Fruit fly (Drosophila melanogaster): Measurements from ENCODE around the gene CG31546.

The CG31546 gene

DNA sequence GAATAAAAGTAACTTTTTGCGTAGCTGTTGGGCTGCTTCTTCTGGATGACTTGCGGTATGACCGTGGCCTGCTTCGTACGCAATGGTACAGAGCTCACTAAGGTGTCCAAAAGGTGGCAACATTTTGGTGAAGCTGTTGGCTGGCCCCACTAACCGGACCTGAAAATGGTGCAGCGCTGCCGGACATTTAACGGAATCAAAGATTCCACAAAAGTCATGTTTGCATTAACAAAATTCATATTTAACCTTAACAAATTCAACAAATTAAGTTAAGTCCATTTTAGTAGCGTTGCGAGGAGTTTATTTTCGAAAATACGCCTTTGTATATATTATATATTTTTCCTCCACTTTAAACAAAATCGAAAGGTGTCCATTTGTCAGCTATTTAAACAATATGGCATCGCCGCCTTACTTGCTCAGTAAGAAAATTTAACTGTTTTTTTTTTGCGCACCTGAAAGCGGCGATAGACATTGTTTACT, 34.3 kb downstream of the CG31546 start, which contains the start of the genes kra and SecS (continued):
- no peak for TF ChIP-seq Adf1 (GFP tag; IDR thresholded peaks at IDR 0.05)
- TF ChIP-seq ham (GFP tag; IDR thresholded peaks at IDR 0.05), result no peak
- peak; percentile 41 to 53 for TF ChIP-seq chif (GFP tag; optimal IDR thresholded peaks at IDR 0.05)
- TF ChIP-seq tio (GFP tag; optimal IDR thresholded peaks at IDR 0.05), result no peak
- TF ChIP-seq croc (GFP tag; conservative IDR thresholded peaks at IDR 0.05), result no peak
- no peak for TF ChIP-seq CG14965 (GFP tag; optimal IDR thresholded peaks at IDR 0.05; ENCODE audit: borderline replicate concordance)
- peak; percentile 53 for TF ChIP-seq CG1602 (GFP tag; optimal IDR thresholded peaks at IDR 0.05)
- TF ChIP-seq z (GFP tag; IDR thresholded peaks at IDR 0.05), result no peak
- TF ChIP-seq Ets97D (GFP tag; optimal IDR thresholded peaks at IDR 0.05), result peak; percentile 92
- no peak for TF ChIP-seq danr (GFP tag; IDR thresholded peaks at IDR 0.05)
- no peak for TF ChIP-seq NK7.1 (GFP tag; optimal IDR thresholded peaks at IDR 0.05)
- TF ChIP-seq CG18599 (GFP tag; optimal IDR thresholded peaks at IDR 0.05), result peak; percentile 72
- TF ChIP-seq toy (GFP tag; IDR thresholded peaks at IDR 0.05), result no peak
- TF ChIP-seq mld (GFP tag; IDR thresholded peaks at IDR 0.05; ENCODE audit: partially characterized antibody), result no peak
- TF ChIP-seq CG6791 (GFP tag; IDR thresholded peaks at IDR 0.05; ENCODE audit: partially characterized antibody), result no peak
- TF ChIP-seq dm (GFP tag; optimal IDR thresholded peaks at IDR 0.05), result no peak
- TF ChIP-seq Six4 (GFP tag; optimal IDR thresholded peaks at IDR 0.05), result peak; percentile 30
- no peak for TF ChIP-seq sna (GFP tag; IDR thresholded peaks at IDR 0.05; ENCODE audit: partially characterized antibody)
- peak; percentile 44 for TF ChIP-seq CG4854 (GFP tag; optimal IDR thresholded peaks at IDR 0.05)
- peak; percentile 22 for TF ChIP-seq Ssrp (tag; optimal IDR thresholded peaks at IDR 0.05)
- no peak for TF ChIP-seq ara (GFP tag; IDR thresholded peaks at IDR 0.05)
- no peak for TF ChIP-seq CG11504 (tag; optimal IDR thresholded peaks at IDR 0.05)
- TF ChIP-seq ATbp (GFP tag; optimal IDR thresholded peaks at IDR 0.05), result peak; percentile 2
- TF ChIP-seq cg (GFP tag; optimal IDR thresholded peaks at IDR 0.05), result no peak
- TF ChIP-seq CG10209 (GFP tag; optimal IDR thresholded peaks at IDR 0.05), result peak; percentile 54
- peak; percentile 16 for TF ChIP-seq Sry-β (GFP tag; optimal IDR thresholded peaks at IDR 0.05)
- no peak for TF ChIP-seq Nf-YB (GFP tag; optimal IDR thresholded peaks at IDR 0.05)
- TF ChIP-seq Rfx (GFP tag; IDR thresholded peaks at IDR 0.05), result no peak
- TF ChIP-seq inv (GFP tag; IDR thresholded peaks at IDR 0.05; ENCODE audit: partially characterized antibody), result no peak
- no peak for TF ChIP-seq CG12236 (GFP tag; optimal IDR thresholded peaks at IDR 0.05)
- no peak for TF ChIP-seq sima (GFP tag; optimal IDR thresholded peaks at IDR 0.05)
- TF ChIP-seq ttk (GFP tag; IDR thresholded peaks at IDR 0.05), result no peak
- TF ChIP-seq gsb (GFP tag; IDR thresholded peaks at IDR 0.05), result no peak
- TF ChIP-seq CG9215 (GFP tag; IDR thresholded peaks at IDR 0.05), result no peak
- TF ChIP-seq org-1 (GFP tag; optimal IDR thresholded peaks at IDR 0.05), result no peak
- TF ChIP-seq cas (GFP tag; IDR thresholded peaks at IDR 0.05), result no peak
- no peak for TF ChIP-seq CG10366 (GFP tag; IDR thresholded peaks at IDR 0.05)
- no peak for TF ChIP-seq ssp (GFP tag; IDR thresholded peaks at IDR 0.05)
- no peak for TF ChIP-seq CG13287 (GFP tag; IDR thresholded peaks at IDR 0.05; ENCODE audit: partially characterized antibody)
- TF ChIP-seq D (optimal IDR thresholded peaks at IDR 0.05), result no peak
- TF ChIP-seq D (GFP tag; optimal IDR thresholded peaks at IDR 0.05), result no peak
- no peak for TF ChIP-seq CG34224 (GFP tag; IDR thresholded peaks at IDR 0.05; ENCODE audit: partially characterized antibody)
- no peak for TF ChIP-seq luna (GFP tag; optimal IDR thresholded peaks at IDR 0.05)
- no peak for TF ChIP-seq en (GFP tag; optimal IDR thresholded peaks at IDR 0.05)
- no peak for TF ChIP-seq Drgx (GFP tag; IDR thresholded peaks at IDR 0.05)
- TF ChIP-seq CG6765 (GFP tag; optimal IDR thresholded peaks at IDR 0.05), result peak; percentile 41
- TF ChIP-seq BtbVII (GFP tag; optimal IDR thresholded peaks at IDR 0.05), result peak; percentile 33
- TF ChIP-seq B-H2 (GFP tag; optimal IDR thresholded peaks at IDR 0.05), result peak; percentile 58
- peak; percentile 66 for TF ChIP-seq CG10267 (tag; optimal IDR thresholded peaks at IDR 0.05)
- TF ChIP-seq Hmx (GFP tag; optimal IDR thresholded peaks at IDR 0.05), result no peak
- TF ChIP-seq CG16863 (GFP tag; optimal IDR thresholded peaks at IDR 0.05), result no peak
- no peak for TF ChIP-seq CG11456 (GFP tag; IDR thresholded peaks at IDR 0.05)
